Worm (Caenorhabditis elegans): ENCODE data around the gene Y43F8B.20.

DNA sequence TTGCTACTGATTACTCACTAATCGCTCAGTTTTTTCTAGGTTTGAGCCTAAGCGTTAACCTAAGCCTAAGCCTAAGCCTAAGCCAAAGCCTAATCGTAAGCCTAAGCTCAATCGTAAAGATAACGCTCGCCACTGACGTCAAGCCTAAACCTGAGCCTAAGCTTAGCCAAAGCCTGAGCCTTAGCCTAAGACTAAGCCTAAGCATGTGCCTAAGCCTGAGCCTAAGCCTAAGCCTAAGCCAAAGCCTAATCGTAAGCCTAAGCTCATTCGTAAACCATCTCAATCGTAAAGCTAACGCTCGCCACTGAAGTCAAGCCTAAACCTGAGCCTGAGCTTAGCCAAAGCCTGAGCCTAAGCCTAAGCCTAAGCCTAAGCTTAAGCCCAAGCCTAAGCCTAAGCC is 6.1 kb downstream of the Y43F8B.20 start:
- TF ChIP-seq fos-1 (tag; optimal IDR thresholded peaks at IDR 0.05) (no peak), mep-1 (tag; optimal IDR thresholded peaks at IDR 0.05) (no peak), aly-2 (tag; optimal IDR thresholded peaks at IDR 0.05) (no peak), ztf-4 (tag; optimal IDR thresholded peaks at IDR 0.05) (no peak), nhr-77 (tag; optimal IDR thresholded peaks at IDR 0.05) (no peak), nhr-76 (tag; optimal IDR thresholded peaks at IDR 0.05) (no peak), egl-27 (tag; optimal IDR thresholded peaks at IDR 0.05) (no peak)

Data from whole organism, L1 larva.